Fruit fly (Drosophila melanogaster) whole organism, embryonic: ENCODE results near the gene CG6283.

ENCODE experiments used
- CG10274 ChIP-seq: fragments of 200-800 bp; sonication (Bioruptor generic); optimal IDR thresholded peaks from 3 replicates; lab custom pipeline; 2017; ENCODE audit warnings: missing biosample characterization, mild to moderate bottlenecking, missing genetic modification characterization
- CG10431 ChIP-seq: fragments of 200-800 bp; sonication (Bioruptor generic); optimal IDR thresholded peaks from 3 replicates; lab custom pipeline; 2018; ENCODE audit warnings: missing biosample characterization, mild to moderate bottlenecking, missing genetic modification characterization
- CG10543 ChIP-seq: fragments of 200-800 bp; sonication (Bioruptor generic); optimal IDR thresholded peaks from 3 replicates; lab custom pipeline; 2017; ENCODE audit warnings: missing biosample characterization, mild to moderate bottlenecking, missing genetic modification characterization, moderate library complexity
- CG10959 ChIP-seq: fragments of 200-800 bp; sonication (Bioruptor generic); IDR thresholded peaks from 2 replicates; pipeline ENCODE4 v1.3.6; 2022; ENCODE audit warnings: missing biosample characterization, missing genetic modification characterization
- CG11398 ChIP-seq: fragments of 200-800 bp; sonication (Bioruptor generic); optimal IDR thresholded peaks from 2 replicates; lab custom pipeline; 2016; ENCODE audit warnings: missing biosample characterization, missing genetic modification characterization
- CG11560 ChIP-seq: fragments of 200-800 bp; sonication (Bioruptor generic); IDR thresholded peaks from 3 replicates; pipeline ENCODE4 v1.3.6; 2022; ENCODE audit warnings: missing biosample characterization, missing genetic modification characterization
- CG12769 ChIP-seq: fragments of 200-800 bp; sonication (Bioruptor generic); optimal IDR thresholded peaks from 2 replicates; lab custom pipeline; 2019; ENCODE audit warnings: missing biosample characterization, mild to moderate bottlenecking, missing genetic modification characterization, moderate library complexity
- CG13424 ChIP-seq: fragments of 200-800 bp; sonication (Bioruptor generic); optimal IDR thresholded peaks from 2 replicates; lab custom pipeline; 2019; ENCODE audit warnings: missing biosample characterization, mild to moderate bottlenecking, missing genetic modification characterization, moderate library complexity
- CG14050 ChIP-seq: fragments of 200-800 bp; sonication (Bioruptor generic); IDR thresholded peaks from 3 replicates; pipeline ENCODE4 v1.3.6; 2022; ENCODE audit warnings: missing biosample characterization, missing genetic modification characterization
- CG14860 ChIP-seq: fragments of 200-800 bp; sonication (Bioruptor generic); IDR thresholded peaks from 3 replicates; pipeline ENCODE4 v1.3.6; 2022; ENCODE audit warnings: missing biosample characterization, missing genetic modification characterization; ENCODE audit not compliant: partially characterized antibody
- CG15601 ChIP-seq: fragments of 200-800 bp; sonication (Bioruptor generic); optimal IDR thresholded peaks from 3 replicates; lab custom pipeline; 2019; ENCODE audit warnings: missing biosample characterization, mild to moderate bottlenecking, missing genetic modification characterization, moderate library complexity
- CG17359 ChIP-seq: fragments of 200-800 bp; sonication (Bioruptor generic); optimal IDR thresholded peaks from 3 replicates; lab custom pipeline; 2018; ENCODE audit warnings: missing biosample characterization, mild to moderate bottlenecking, missing genetic modification characterization, moderate library complexity
- CG18764 ChIP-seq: fragments of 200-800 bp; sonication (Bioruptor generic); optimal IDR thresholded peaks from 3 replicates; lab custom pipeline; 2016; ENCODE audit warnings: missing biosample characterization, missing genetic modification characterization
- CG2199 ChIP-seq: fragments of 200-800 bp; sonication (Bioruptor generic); IDR thresholded peaks from 3 replicates; pipeline ENCODE4 v1.3.6; 2022; ENCODE audit warnings: missing biosample characterization, missing genetic modification characterization
- CG30403 ChIP-seq: fragments of 200-800 bp; sonication (Bioruptor generic); optimal IDR thresholded peaks from 3 replicates; lab custom pipeline; 2016; ENCODE audit warnings: missing biosample characterization, missing genetic modification characterization
- CG3281 ChIP-seq: fragments of 200-800 bp; sonication (Bioruptor generic); optimal IDR thresholded peaks from 3 replicates; lab custom pipeline; 2017; ENCODE audit warnings: missing biosample characterization, mild to moderate bottlenecking, missing genetic modification characterization
- CG6272 ChIP-seq: fragments of 200-800 bp; sonication (Bioruptor generic); IDR thresholded peaks from 2 replicates; pipeline ENCODE4 v1.3.6; 2022; ENCODE audit warnings: missing biosample characterization, missing genetic modification characterization
- CG6765 ChIP-seq: fragments of 200-800 bp; sonication (Bioruptor generic); optimal IDR thresholded peaks from 3 replicates; lab custom pipeline; 2017; ENCODE audit warnings: missing biosample characterization, mild to moderate bottlenecking, missing genetic modification characterization
- CG9932 ChIP-seq: fragments of 200-800 bp; sonication (Bioruptor generic); IDR thresholded peaks from 2 replicates; pipeline ENCODE4 v1.3.6; 2022; ENCODE audit warnings: missing biosample characterization, missing genetic modification characterization
- D19A ChIP-seq: fragments of 200-800 bp; optimal IDR thresholded peaks from 3 replicates; lab custom pipeline; 2019; ENCODE audit warnings: missing biosample characterization, mild to moderate bottlenecking, missing genetic modification characterization, moderate library complexity
- Dbx ChIP-seq: fragments of 200-800 bp; sonication (Bioruptor generic); IDR thresholded peaks from 3 replicates; pipeline ENCODE4 v1.3.6; 2022; ENCODE audit warnings: missing biosample characterization, missing genetic modification characterization
- Doc2 ChIP-seq: fragments of 200-800 bp; sonication (Bioruptor generic); IDR thresholded peaks from 2 replicates; pipeline ENCODE4 v1.3.6; 2022; ENCODE audit warnings: missing biosample characterization, missing genetic modification characterization
- Ets97D ChIP-seq: fragments of 200-800 bp; sonication (Bioruptor generic); optimal IDR thresholded peaks from 3 replicates; lab custom pipeline; 2016; ENCODE audit warnings: missing biosample characterization, missing genetic modification characterization
- Fer3 ChIP-seq: fragments of 200-800 bp; sonication (Bioruptor generic); optimal IDR thresholded peaks from 2 replicates; lab custom pipeline; 2018; ENCODE audit warnings: missing biosample characterization, mild to moderate bottlenecking, missing genetic modification characterization, moderate library complexity
- GATAe ChIP-seq: fragments of 200-800 bp; sonication (Bioruptor generic); conservative IDR thresholded peaks from 2 replicates; pipeline ENCODE4 v1.3.6; 2022; ENCODE audit warnings: missing biosample characterization, missing genetic modification characterization
- Gug ChIP-seq: fragments of 200-800 bp; sonication (Bioruptor generic); IDR thresholded peaks from 4 replicates; pipeline ENCODE4 v1.3.6; 2022; ENCODE audit warnings: missing biosample characterization, missing genetic modification characterization
- Nf-YA ChIP-seq: fragments of 200-800 bp; sonication (Bioruptor generic); IDR thresholded peaks from 2 replicates; pipeline ENCODE4 v1.3.6; 2022; ENCODE audit warnings: missing biosample characterization, missing genetic modification characterization
- NfI ChIP-seq: fragments of 200-800 bp; sonication (Bioruptor generic); optimal IDR thresholded peaks from 3 replicates; lab custom pipeline; 2018; ENCODE audit warnings: missing biosample characterization, mild to moderate bottlenecking, missing genetic modification characterization, moderate library complexity
- Oaz ChIP-seq: fragments of 200-800 bp; sonication (Bioruptor generic); IDR thresholded peaks from 2 replicates; pipeline ENCODE4 v1.3.6; 2022; ENCODE audit warnings: missing biosample characterization, missing genetic modification characterization
- Sox100B ChIP-seq: fragments of 200-800 bp; sonication (Bioruptor generic); optimal IDR thresholded peaks from 3 replicates; lab custom pipeline; 2018; ENCODE audit warnings: missing biosample characterization, mild to moderate bottlenecking, missing genetic modification characterization
- Xbp1 ChIP-seq: fragments of 200-800 bp; sonication (Bioruptor generic); optimal IDR thresholded peaks from 3 replicates; lab custom pipeline; 2016; ENCODE audit warnings: missing biosample characterization, mild to moderate bottlenecking, missing genetic modification characterization
- bcd ChIP-seq: fragments of 200-800 bp; sonication (Bioruptor generic); optimal IDR thresholded peaks from 2 replicates; lab custom pipeline; 2017; ENCODE audit warnings: missing biosample characterization, mild to moderate bottlenecking, missing genetic modification characterization
- caup ChIP-seq: fragments of 200-800 bp; sonication (Bioruptor generic); optimal IDR thresholded peaks from 3 replicates; lab custom pipeline; 2017; ENCODE audit warnings: missing biosample characterization, mild to moderate bottlenecking, missing genetic modification characterization, moderate library complexity; ENCODE audit not compliant: severe bottlenecking
- ci ChIP-seq: fragments of 200-800 bp; sonication (Bioruptor generic); IDR thresholded peaks from 3 replicates; pipeline ENCODE4 v1.3.6; 2022; ENCODE audit warnings: missing biosample characterization, missing genetic modification characterization
- crp ChIP-seq, 2 experiments: fragments of 200-800 bp; sonication (Bioruptor generic); optimal IDR thresholded peaks; 2 replicates in 1 of 2; 3 replicates in 1 of 2; lab custom pipeline; 2017; ENCODE audit warnings: missing biosample characterization in 2 of 2, missing genetic modification characterization in 2 of 2, mild to moderate bottlenecking in 1 of 2, moderate library complexity in 1 of 2
- dmrt99B ChIP-seq: fragments of 200-800 bp; sonication (Bioruptor generic); optimal IDR thresholded peaks from 2 replicates; lab custom pipeline; 2018; ENCODE audit warnings: missing biosample characterization, mild to moderate bottlenecking, missing genetic modification characterization, moderate library complexity
- eyg ChIP-seq: fragments of 200-800 bp; sonication (Bioruptor generic); optimal IDR thresholded peaks from 3 replicates; lab custom pipeline; 2016; ENCODE audit warnings: missing biosample characterization, missing genetic modification characterization
- maf-S ChIP-seq: fragments of 200-800 bp; sonication (Bioruptor generic); optimal IDR thresholded peaks from 2 replicates; lab custom pipeline; 2016; ENCODE audit warnings: missing biosample characterization, missing genetic modification characterization
- oc ChIP-seq: fragments of 200-800 bp; sonication (Bioruptor generic); optimal IDR thresholded peaks from 2 replicates; lab custom pipeline; 2018; ENCODE audit warnings: missing biosample characterization, mild to moderate bottlenecking, missing genetic modification characterization, moderate library complexity
- pan ChIP-seq, 4 experiments: fragments of >200 bp in 3 of 4; fragments of 200-800 bp in 1 of 4; sonication (Bioruptor generic) in 1 of 4; optimal IDR thresholded peaks in 3 of 4; IDR thresholded peaks in 1 of 4; 2 replicates each; pipeline versions ENCODE4 v1.3.6 to Lab custom; 2017 to 2022; ENCODE audit warnings: missing biosample characterization in 2 of 4, missing genetic modification characterization in 2 of 4, mixed read lengths in 1 of 4
- slbo ChIP-seq: fragments of 200-800 bp; sonication (Bioruptor generic); IDR thresholded peaks from 2 replicates; pipeline ENCODE4 v1.3.6; 2022; ENCODE audit warnings: missing biosample characterization, missing genetic modification characterization
- slp2 ChIP-seq: fragments of 200-800 bp; sonication (Bioruptor generic); optimal IDR thresholded peaks from 2 replicates; lab custom pipeline; 2016; ENCODE audit warnings: missing biosample characterization, missing genetic modification characterization
- sna ChIP-seq: fragments of 200-800 bp; sonication (Bioruptor generic); IDR thresholded peaks from 2 replicates; pipeline ENCODE4 v1.3.6; 2022; ENCODE audit warnings: missing biosample characterization, missing genetic modification characterization; ENCODE audit not compliant: partially characterized antibody
- stc ChIP-seq: fragments of 200-800 bp; sonication (Bioruptor generic); IDR thresholded peaks from 2 replicates; pipeline ENCODE4 v1.3.6; 2022; ENCODE audit warnings: missing biosample characterization, missing genetic modification characterization
- tio ChIP-seq: fragments of 200-800 bp; sonication (Bioruptor generic); optimal IDR thresholded peaks from 2 replicates; lab custom pipeline; 2017; ENCODE audit warnings: missing biosample characterization, missing genetic modification characterization, inconsistent platforms
- ttk ChIP-seq: fragments of 200-800 bp; sonication (Bioruptor generic); IDR thresholded peaks from 2 replicates; pipeline ENCODE4 v2.1.2; 2022; ENCODE audit warnings: missing biosample characterization, missing genetic modification characterization
- unpg ChIP-seq: fragments of 200-800 bp; sonication (Bioruptor generic); optimal IDR thresholded peaks from 3 replicates; lab custom pipeline; 2018; ENCODE audit warnings: missing biosample characterization, mild to moderate bottlenecking, missing genetic modification characterization, moderate library complexity
- wor ChIP-seq: fragments of 200-800 bp; sonication (Bioruptor generic); IDR thresholded peaks from 2 replicates; pipeline ENCODE4 v1.3.6; 2022; ENCODE audit warnings: missing biosample characterization, missing genetic modification characterization

The CG6283 gene

DNA sequence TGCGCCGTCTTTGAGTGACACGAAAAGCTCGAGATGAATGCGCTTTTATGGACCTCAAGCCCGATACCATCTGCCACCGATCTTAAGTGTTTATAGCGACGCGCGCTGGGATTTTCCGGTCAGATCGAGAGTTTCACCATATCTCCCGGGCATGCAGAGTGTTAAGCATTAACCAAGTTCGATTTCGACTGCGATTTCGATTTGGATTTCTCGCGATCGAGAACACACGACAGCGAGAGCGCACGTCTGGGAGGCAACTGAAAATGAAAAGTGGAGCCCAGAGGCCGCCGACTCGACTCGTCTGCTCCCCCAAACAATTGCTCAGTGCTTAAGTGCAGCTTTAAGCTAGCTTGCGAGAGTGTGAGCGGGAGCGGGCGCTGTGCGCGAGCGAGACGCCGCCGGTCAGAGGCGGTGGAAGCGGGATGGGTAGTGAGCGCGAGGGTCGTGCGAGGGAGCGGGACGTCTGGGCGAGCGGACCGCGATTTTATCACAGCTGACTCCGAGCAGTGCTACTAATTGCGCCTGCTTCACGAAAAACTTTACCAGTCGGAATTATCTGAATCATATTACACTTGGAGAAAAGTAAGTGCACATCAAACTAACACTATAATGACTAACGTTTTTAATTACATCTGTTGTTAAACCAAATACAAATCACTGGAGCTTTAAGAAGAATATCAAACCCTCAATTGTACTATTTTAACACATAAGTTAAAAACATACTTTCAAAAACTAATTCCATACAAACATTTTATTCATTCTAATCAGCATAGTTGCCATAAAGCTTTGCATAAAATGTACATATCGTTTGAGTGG, 48.8 kb upstream of the CG6283 start, which contains the start of gene spz (continued):
- TF ChIP-seq CG9932, result 0 out of 2 replicates have a peak, but pooled peaks have one; percentile 35
- TF ChIP-seq CG30403, result peak; percentile 39
- no peak for TF ChIP-seq Oaz (GFP tag; lab: Robert Waterston, UW)
- no peak for TF ChIP-seq Gug (GFP tag; lab: Robert Waterston, UW)
- peak; percentile 8 for TF ChIP-seq Sox100B (GFP tag; lab: Kevin White, UChicago)
- TF ChIP-seq wor (GFP tag; lab: Robert Waterston, UW), result no peak
- TF ChIP-seq NfI (GFP tag; lab: Kevin White, UChicago), result peak; percentile 4
- TF ChIP-seq Xbp1, result peak; percentile 32
- no peak for TF ChIP-seq maf-S (GFP tag; lab: Kevin White, UChicago)
- TF ChIP-seq Fer3 (tag; lab: Kevin White, UChicago), result no peak
- TF ChIP-seq sna (GFP tag; lab: Robert Waterston, UW), result no peak
- no peak for TF ChIP-seq Doc2 (GFP tag; lab: Robert Waterston, UW)
- 0 out of 3 replicates have a peak, but pooled peaks have one; percentile 41 for TF ChIP-seq CG14860 (GFP tag; lab: Robert Waterston, UW)
- TF ChIP-seq CG10959 (GFP tag; lab: Robert Waterston, UW), result no peak
- peak; percentile 46 for TF ChIP-seq unpg (GFP tag; lab: Kevin White, UChicago)
- TF ChIP-seq CG3281, result no peak
- TF ChIP-seq ttk (GFP tag; lab: Robert Waterston, UW), result peak; percentile 25; the same call in 1 of the 2 replicates
- TF ChIP-seq oc (tag; lab: Kevin White, UChicago), result peak; percentile 37
- no peak for TF ChIP-seq Ets97D (GFP tag; lab: Kevin White, UChicago)
- peak; percentile 14; the same call in 1 of the 2 replicates for TF ChIP-seq stc
- peak in 1 of 2 experiments; percentile 40 for TF ChIP-seq crp (GFP tag; optimal IDR thresholded peaks at IDR 0.05; lab: Kevin White, UChicago)
- no peak for TF ChIP-seq pan (optimal IDR thresholded peaks at IDR 0.05; lab: Kevin White, UChicago)
- peak in 1 of 2 experiments; percentile 29 for TF ChIP-seq pan (GFP tag; optimal IDR thresholded peaks at IDR 0.05 in 1 of 2, IDR thresholded peaks at IDR 0.05 in 1 of 2)
- no peak for TF ChIP-seq eyg (GFP tag; lab: Kevin White, UChicago)
- peak; percentile 79 for TF ChIP-seq CG12769 (tag; lab: Kevin White, UChicago)
- TF ChIP-seq CG11560 (tag; lab: Robert Waterston, UW), result no peak
- no peak for TF ChIP-seq caup (GFP tag; lab: Kevin White, UChicago)
- peak; percentile 50 for TF ChIP-seq CG17359 (tag; lab: Kevin White, UChicago)
- no peak for TF ChIP-seq CG14050 (GFP tag; lab: Robert Waterston, UW)
- peak; percentile 8 for TF ChIP-seq bcd (GFP tag; lab: Kevin White, UChicago)
- TF ChIP-seq CG10274 (GFP tag; lab: Kevin White, UChicago), result no peak
- TF ChIP-seq CG6272 (GFP tag; lab: Robert Waterston, UW), result 0 out of 2 replicates have a peak, but pooled peaks have one; percentile 9
- no peak for TF ChIP-seq Nf-YA (GFP tag; lab: Robert Waterston, UW)
- no peak for TF ChIP-seq CG6765 (GFP tag; lab: Kevin White, UChicago)
- TF ChIP-seq CG10543 (GFP tag; lab: Kevin White, UChicago), result peak; percentile 73
- TF ChIP-seq slbo (GFP tag; lab: Robert Waterston, UW), result 0 out of 2 replicates have a peak, but pooled peaks have one; percentile 4
- no peak for TF ChIP-seq D19A
- TF ChIP-seq CG10431 (GFP tag; lab: Kevin White, UChicago), result no peak
- no peak for TF ChIP-seq CG2199 (GFP tag; lab: Robert Waterston, UW)
- TF ChIP-seq CG18764, result no peak
- TF ChIP-seq dmrt99B (tag; lab: Kevin White, UChicago), result peak; percentile 64
- peak; percentile 4 for TF ChIP-seq CG13424
- TF ChIP-seq CG11398 (GFP tag; lab: Kevin White, UChicago), result no peak
- no peak for TF ChIP-seq GATAe (GFP tag; lab: Robert Waterston, UW)
- TF ChIP-seq CG15601 (tag; lab: Kevin White, UChicago), result no peak
- no peak for TF ChIP-seq Dbx (GFP tag; lab: Robert Waterston, UW)
- TF ChIP-seq ci (GFP tag; lab: Robert Waterston, UW), result no peak
- TF ChIP-seq tio (GFP tag; lab: Kevin White, UChicago), result no peak
- no peak for TF ChIP-seq slp2
